Worm (Caenorhabditis elegans): ENCODE results near the gene Y97E10AR.6.

- TF ChIP-seq ceh-82 (tag; optimal IDR thresholded peaks at IDR 0.05), result no peak
- no peak for TF ChIP-seq snpc-4 (tag; optimal IDR thresholded peaks at IDR 0.05)
- TF ChIP-seq ZK546.5 (tag; optimal IDR thresholded peaks at IDR 0.05), result no peak
- no peak for TF ChIP-seq ztf-11 (tag; optimal IDR thresholded peaks at IDR 0.05)
- TF ChIP-seq nhr-25 (tag; optimal IDR thresholded peaks at IDR 0.05), result peak; percentile 82
- TF ChIP-seq mdl-1 (tag; optimal IDR thresholded peaks at IDR 0.05), result peak; percentile 77 to 79
- TF ChIP-seq skn-1 (tag; optimal IDR thresholded peaks at IDR 0.05), result no peak
- no peak for TF ChIP-seq lin-13 (GFP tag; optimal IDR thresholded peaks at IDR 0.05)
- no peak for TF ChIP-seq nhr-12 (tag; optimal IDR thresholded peaks at IDR 0.05)
- TF ChIP-seq mbf-1 (tag; optimal IDR thresholded peaks at IDR 0.05), result no peak
- no peak for TF ChIP-seq unc-55 (GFP tag; optimal IDR thresholded peaks at IDR 0.05)
- TF ChIP-seq aly-2 (tag; optimal IDR thresholded peaks at IDR 0.05), result no peak
- TF ChIP-seq zag-1 (tag; optimal IDR thresholded peaks at IDR 0.05), result no peak
Observed at ce11 chrV:8026343-8026742, 12.6 kb upstream of the Y97E10AR.6 start, which contains the start of gene F43H9.4.

Measured in whole organism, L2 larva.